Worm (Caenorhabditis elegans): ENCODE results near the gene F31B9.2.

DNA sequence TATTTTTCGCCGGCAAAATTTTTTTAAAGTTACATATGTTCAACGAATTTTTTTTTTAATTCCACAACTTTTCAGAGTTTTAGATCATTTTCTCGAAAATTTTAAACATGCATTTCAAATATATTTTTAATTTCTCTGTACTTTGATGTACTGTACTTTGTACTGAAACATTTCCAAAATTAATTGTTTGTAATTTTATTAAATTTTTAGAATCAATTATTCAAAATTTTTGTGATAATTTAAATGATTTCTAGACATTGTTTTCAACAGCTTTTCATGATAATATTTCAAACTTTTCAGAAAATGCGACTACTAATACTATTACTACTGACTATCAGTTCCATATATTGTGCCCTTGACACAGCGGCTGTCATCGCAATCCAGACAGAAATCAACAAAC lies 26.5 kb downstream of the F31B9.2 start, which contains the start of gene mec-5:
- TF ChIP-seq him-1 (tag; optimal IDR thresholded peaks at IDR 0.05): no peak
- TF ChIP-seq attf-5 (GFP tag; optimal IDR thresholded peaks at IDR 0.05): no peak
- TF ChIP-seq B0261.1 (tag; optimal IDR thresholded peaks at IDR 0.05): no peak
- TF ChIP-seq nhr-120 (GFP tag; IDR thresholded peaks at IDR 0.05): no peak
- no peak for TF ChIP-seq nfya-1 (tag; optimal IDR thresholded peaks at IDR 0.05; ENCODE audit: borderline replicate concordance, insufficient read depth)
- no peak for TF ChIP-seq lin-26 (GFP tag; IDR thresholded peaks at IDR 0.05)
- no peak for TF ChIP-seq rpc-1 (optimal IDR thresholded peaks at IDR 0.05)
- no peak for TF ChIP-seq rpc-1 (tag; optimal IDR thresholded peaks at IDR 0.05)

Data from whole organism, young adult.